Worm (Caenorhabditis elegans): ENCODE measurements around the gene sri-53.
"Not testable (repeated sequence)": the region's sequence is repeated elsewhere in the genome, so short reads cannot be mapped to it uniquely, and the experiment has no call there.

sri-53 gene

ce11 chrII:3195739-3196138 lies 6.7 kb downstream of the sri-53 start:
- no peak for TF ChIP-seq lin-32 (GFP tag; optimal IDR thresholded peaks at IDR 0.05)
- TF ChIP-seq elt-3 (tag; optimal IDR thresholded peaks at IDR 0.05) = no peak
- TF ChIP-seq ceh-83 (GFP tag; optimal IDR thresholded peaks at IDR 0.05) = no peak
- TF ChIP-seq sem-2 (GFP tag; optimal IDR thresholded peaks at IDR 0.05) = no peak
- no peak for TF ChIP-seq hlh-1 (tag; optimal IDR thresholded peaks at IDR 0.05)
- TF ChIP-seq unc-120 (tag; optimal IDR thresholded peaks at IDR 0.05; ENCODE audit: poor library complexity, severe bottlenecking) = no peak
- no peak for TF ChIP-seq nhr-76 (tag; optimal IDR thresholded peaks at IDR 0.05)
- TF ChIP-seq bed-3 (GFP tag; optimal IDR thresholded peaks at IDR 0.05) = no peak

- TF ChIP-seq drap-1 (GFP tag; optimal IDR thresholded peaks at IDR 0.05); unc-120 (tag; optimal IDR thresholded peaks at IDR 0.05; ENCODE audit: poor library complexity, severe bottlenecking); pha-4 (tag; optimal IDR thresholded peaks at IDR 0.05): not testable (repeated sequence)
These were observed 10.9 kb downstream of the sri-53 start, which contains the start of gene Y27F2A.9 for ce11 chrII:3191544-3191943. Gene Y27F2A.9 (minus strand): TSS chrII:3191644.

ce11 chrII:3189038-3189437 lies 13.4 kb downstream of the sri-53 start, which contains the start of gene Y27F2A.11:
Gene Y27F2A.11 (plus strand): TSS chrII:3189338.
- not testable (repeated sequence) for TF ChIP-seq zip-8, nhr-28, nhr-76 (tag; optimal IDR thresholded peaks at IDR 0.05)

- TF ChIP-seq cnd-1 (tag; optimal IDR thresholded peaks at IDR 0.05) (no peak), sem-2 (GFP tag; optimal IDR thresholded peaks at IDR 0.05) (no peak), ceh-39 (tag; optimal IDR thresholded peaks at IDR 0.05) (no peak), nhr-2 (tag; optimal IDR thresholded peaks at IDR 0.05) (no peak), nhr-237 (tag; optimal IDR thresholded peaks at IDR 0.05) (no peak), lin-32 (GFP tag; optimal IDR thresholded peaks at IDR 0.05) (no peak), nhr-76 (tag; optimal IDR thresholded peaks at IDR 0.05) (no peak), drap-1 (GFP tag; optimal IDR thresholded peaks at IDR 0.05) (no peak), mep-1 (tag; optimal IDR thresholded peaks at IDR 0.05) (no peak), hlh-1 (tag; optimal IDR thresholded peaks at IDR 0.05) (no peak), zip-8 (tag; optimal IDR thresholded peaks at IDR 0.05) (no peak), snpc-4 (tag; optimal IDR thresholded peaks at IDR 0.05) (no peak), unc-120 (tag; optimal IDR thresholded peaks at IDR 0.05; ENCODE audit: poor library complexity, severe bottlenecking) (no peak), ztf-11 (tag; optimal IDR thresholded peaks at IDR 0.05) (no peak), tbx-8 (GFP tag; optimal IDR thresholded peaks at IDR 0.05) (no peak), mls-2 (tag; optimal IDR thresholded peaks at IDR 0.05) (no peak)
These were observed 16.6 kb downstream of the sri-53 start for ce11 chrII:3185848-3186247.

ce11 chrII:3184858-3185257 lies 17.6 kb downstream of the sri-53 start, which contains the start of gene sri-78:
Gene sri-78 (plus strand): TSS chrII:3185158.
- not testable (repeated sequence) for TF ChIP-seq ceh-39, elt-3, M03D4.4 (tag; optimal IDR thresholded peaks at IDR 0.05)

- not testable (repeated sequence) for TF ChIP-seq unc-39 (tag; optimal IDR thresholded peaks at IDR 0.05); unc-120 (tag; optimal IDR thresholded peaks at IDR 0.05; ENCODE audit: poor library complexity, severe bottlenecking); pha-4 (tag; optimal IDR thresholded peaks at IDR 0.05)
These were observed 19.0 kb downstream of the sri-53 start, which contains the start of the genes Y27F2A.6 and Y27F2A.8 for ce11 chrII:3183300-3183840. Gene Y27F2A.6 (minus strand): TSS chrII:3183400. Gene Y27F2A.8 (plus strand): TSS chrII:3183790.

- TF ChIP-seq sptf-1 (tag; optimal IDR thresholded peaks at IDR 0.05); tbx-8 (GFP tag; optimal IDR thresholded peaks at IDR 0.05); elt-1 (tag; optimal IDR thresholded peaks at IDR 0.05; ENCODE audit: borderline replicate concordance, insufficient read depth): not testable (repeated sequence)
These were observed 24.8 kb downstream of the sri-53 start, which contains the start of gene sri-40 for ce11 chrII:3177663-3178062. Gene sri-40 (plus strand): TSS chrII:3177963.

All from whole organism, mixed stage, embryonic.